Worm (Caenorhabditis elegans) whole organism, L4 larva: Measurements from ENCODE around the gene C45B2.1.

Source experiments
- nhr-111 ChIP-seq: fragments of 200-800 bp; sonication (Bioruptor generic); optimal IDR thresholded peaks from 2 replicates; lab custom pipeline; 2018; ENCODE audit warnings: mild to moderate bottlenecking, missing genetic modification characterization, missing compliant biosample characterization
- unc-62 ChIP-seq, 3 experiments: fragments of 150-350 bp in 1 of 3; sonication (generic microtip); optimal IDR thresholded peaks in 2 of 3; peaks in 1 of 3; 1 replicate in 1 of 3; 2 replicates in 2 of 3; lab custom pipeline; 2014 to 2017; ENCODE audit warnings: missing biosample characterization in 3 of 3, missing genetic modification characterization in 3 of 3, missing genetic modification reagents in 3 of 3, missing genotype in 1 of 3

- TF ChIP-seq unc-62 (GFP tag; optimal IDR thresholded peaks at IDR 0.05 in 1 of 2; lab: Kevin White, UChicago) = no peak
- no peak for TF ChIP-seq unc-62 (tag; optimal IDR thresholded peaks at IDR 0.05; lab: Kevin White, UChicago)
- TF ChIP-seq nhr-111 = no peak
Observed at ce11 chrX:6093046-6093445, 7.1 kb downstream of the C45B2.1 start, which contains the start of gene C15H9.5.
